Fruit fly (Drosophila melanogaster): Measurements from ENCODE around the gene twit.

Gene twit

DNA sequence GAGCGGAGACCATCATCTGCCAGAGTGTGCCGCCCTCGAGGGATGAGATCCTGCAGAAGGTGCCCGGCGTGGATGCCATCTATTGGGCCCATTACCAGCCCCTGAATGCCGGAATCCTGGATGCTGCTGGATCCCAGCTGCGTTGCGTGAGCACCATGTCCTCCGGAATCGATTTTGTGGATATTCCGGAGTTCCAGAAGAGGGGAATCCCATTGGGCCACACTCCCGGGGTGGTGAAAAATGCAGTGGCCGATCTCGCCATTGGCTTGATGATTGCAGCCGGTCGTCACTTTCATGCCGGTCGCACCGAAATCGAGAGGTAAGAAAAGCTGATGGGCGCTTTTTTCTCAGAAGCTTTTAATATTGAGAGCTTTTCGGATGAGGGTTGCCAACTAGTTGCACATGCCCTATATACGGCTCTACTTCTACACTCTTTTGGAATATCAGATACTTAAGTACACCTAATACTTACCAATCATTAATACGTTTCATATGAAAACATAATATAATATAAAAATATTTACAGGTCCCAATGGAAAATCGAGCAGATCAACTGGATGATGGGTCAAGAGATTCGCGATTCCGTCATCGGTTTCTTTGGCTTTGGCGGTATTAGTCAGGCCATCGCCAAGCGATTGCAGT, 22.5 kb upstream of the twit start (continued):
- peak; percentile 14 for TF ChIP-seq Nf-YC (tag; optimal IDR thresholded peaks at IDR 0.05)
- TF ChIP-seq CG5180 (GFP tag; optimal IDR thresholded peaks at IDR 0.05), result no peak
- TF ChIP-seq pfk (GFP tag; optimal IDR thresholded peaks at IDR 0.05), result no peak
- TF ChIP-seq dysf (GFP tag; IDR thresholded peaks at IDR 0.05), result peak; percentile 13; the same call in 1 of the 3 replicates
- no peak for TF ChIP-seq bowl (GFP tag; IDR thresholded peaks at IDR 0.05)
- peak; percentile 27 for TF ChIP-seq CG9932 (GFP tag; IDR thresholded peaks at IDR 0.05)
- TF ChIP-seq run (tag; optimal IDR thresholded peaks at IDR 0.05), result no peak
- TF ChIP-seq CG10979 (tag; optimal IDR thresholded peaks at IDR 0.05), result no peak
- no peak for TF ChIP-seq Stat92E (GFP tag; optimal IDR thresholded peaks at IDR 0.05)
- TF ChIP-seq Tbp (GFP tag; optimal IDR thresholded peaks at IDR 0.05), result no peak
- TF ChIP-seq Opbp (GFP tag; IDR thresholded peaks at IDR 0.05; ENCODE audit: partially characterized antibody), result no peak
- TF ChIP-seq CG7745 (tag; optimal IDR thresholded peaks at IDR 0.05), result no peak
- no peak for TF ChIP-seq CG9797 (GFP tag; optimal IDR thresholded peaks at IDR 0.05)
- no peak for TF ChIP-seq CG11247 (GFP tag; IDR thresholded peaks at IDR 0.05)
- TF ChIP-seq ab (GFP tag; optimal IDR thresholded peaks at IDR 0.05), result no peak
- TF ChIP-seq CG17612 (GFP tag; IDR thresholded peaks at IDR 0.05), result no peak
- TF ChIP-seq CG34224 (GFP tag; IDR thresholded peaks at IDR 0.05; ENCODE audit: partially characterized antibody), result no peak
- TF ChIP-seq ATbp (GFP tag; optimal IDR thresholded peaks at IDR 0.05), result no peak
- TF ChIP-seq CG13894 (tag; optimal IDR thresholded peaks at IDR 0.05), result peak; percentile 18
- TF ChIP-seq CG11695 (GFP tag; IDR thresholded peaks at IDR 0.05), result 0 out of 3 replicates have a peak, but pooled peaks have one; percentile 9
- TF ChIP-seq sob (GFP tag; IDR thresholded peaks at IDR 0.05), result peak; percentile 9; the same call in 1 of the 2 replicates
- no peak for TF ChIP-seq Bteb2 (GFP tag; optimal IDR thresholded peaks at IDR 0.05)
- TF ChIP-seq jigr1 (GFP tag; IDR thresholded peaks at IDR 0.05), result no peak
- no peak for TF ChIP-seq Nf-YA (GFP tag; IDR thresholded peaks at IDR 0.05)
- no peak for TF ChIP-seq sim (GFP tag; IDR thresholded peaks at IDR 0.05)
- TF ChIP-seq CG1647 (GFP tag; optimal IDR thresholded peaks at IDR 0.05), result no peak
- peak; percentile 22; the same call in 1 of the 2 replicates for TF ChIP-seq CG32532 (GFP tag; IDR thresholded peaks at IDR 0.05)
- no peak for TF ChIP-seq CG31365 (tag; optimal IDR thresholded peaks at IDR 0.05)
- TF ChIP-seq CG30403 (GFP tag; optimal IDR thresholded peaks at IDR 0.05), result no peak
- TF ChIP-seq CG8944 (GFP tag; optimal IDR thresholded peaks at IDR 0.05), result no peak
- TF ChIP-seq fd3F (GFP tag; optimal IDR thresholded peaks at IDR 0.05), result peak; percentile 4
- TF ChIP-seq gt (GFP tag; IDR thresholded peaks at IDR 0.05), result no peak
- TF ChIP-seq CG16779 (GFP tag; IDR thresholded peaks at IDR 0.05), result no peak
- no peak for TF ChIP-seq CG10959 (GFP tag; IDR thresholded peaks at IDR 0.05)
- no peak for TF ChIP-seq slou (GFP tag; optimal IDR thresholded peaks at IDR 0.05)
- TF ChIP-seq E2f2 (GFP tag; IDR thresholded peaks at IDR 0.05), result no peak
- TF ChIP-seq org-1 (GFP tag; optimal IDR thresholded peaks at IDR 0.05), result no peak
- TF ChIP-seq otp (GFP tag; IDR thresholded peaks at IDR 0.05), result no peak
- TF ChIP-seq Hand (GFP tag; optimal IDR thresholded peaks at IDR 0.05), result no peak
- TF ChIP-seq salm (tag; optimal IDR thresholded peaks at IDR 0.05), result no peak
- no peak for TF ChIP-seq CG6689 (GFP tag; IDR thresholded peaks at IDR 0.05)
- TF ChIP-seq CG1024 (GFP tag; IDR thresholded peaks at IDR 0.05), result no peak
- no peak for TF ChIP-seq klu (GFP tag; IDR thresholded peaks at IDR 0.05)
- no peak for TF ChIP-seq seq (GFP tag; IDR thresholded peaks at IDR 0.05)
- TF ChIP-seq vvl (GFP tag; IDR thresholded peaks at IDR 0.05), result 0 out of 2 replicates have a peak, but pooled peaks have one; percentile 33
- peak; percentile 12 for TF ChIP-seq BEAF-32 (GFP tag; optimal IDR thresholded peaks at IDR 0.05)
- no peak for TF ChIP-seq CG1602 (GFP tag; optimal IDR thresholded peaks at IDR 0.05)
- peak; percentile 33 for TF ChIP-seq lbe (GFP tag; optimal IDR thresholded peaks at IDR 0.05)
- no peak for TF ChIP-seq kni (GFP tag; optimal IDR thresholded peaks at IDR 0.05)
- no peak for TF ChIP-seq Sry-δ (GFP tag; optimal IDR thresholded peaks at IDR 0.05)
- TF ChIP-seq ftz-f1 (GFP tag; optimal IDR thresholded peaks at IDR 0.05), result no peak

Data from whole organism, embryonic.